Worm (Caenorhabditis elegans) whole organism, midembryonic: ENCODE measurements around the gene B0034.1.

ENCODE experiments used
- T22C8.4 ChIP-seq: fragments of 200-800 bp; sonication (Bioruptor generic); IDR thresholded peaks from 2 replicates; pipeline ENCODE4 v1.3.6; 2022; ENCODE audit warnings: missing genetic modification characterization, missing compliant biosample characterization
- klf-2 ChIP-seq: fragments of 200-800 bp; sonication (Bioruptor generic); conservative IDR thresholded peaks from 2 replicates; pipeline ENCODE4 v1.3.6; 2022; ENCODE audit warnings: missing genetic modification reagents, missing genetic modification characterization, missing compliant biosample characterization
- tab-1 ChIP-seq: fragments of 200-800 bp; sonication (Bioruptor generic); IDR thresholded peaks from 2 replicates; pipeline ENCODE4 v1.3.6; 2022; ENCODE audit warnings: missing genetic modification characterization, missing compliant biosample characterization
- ztf-29 ChIP-seq: fragments of 200-800 bp; sonication (Bioruptor generic); IDR thresholded peaks from 2 replicates; pipeline ENCODE4 v1.3.6; 2022; ENCODE audit warnings: missing genetic modification reagents, missing genetic modification characterization, missing compliant biosample characterization

DNA sequence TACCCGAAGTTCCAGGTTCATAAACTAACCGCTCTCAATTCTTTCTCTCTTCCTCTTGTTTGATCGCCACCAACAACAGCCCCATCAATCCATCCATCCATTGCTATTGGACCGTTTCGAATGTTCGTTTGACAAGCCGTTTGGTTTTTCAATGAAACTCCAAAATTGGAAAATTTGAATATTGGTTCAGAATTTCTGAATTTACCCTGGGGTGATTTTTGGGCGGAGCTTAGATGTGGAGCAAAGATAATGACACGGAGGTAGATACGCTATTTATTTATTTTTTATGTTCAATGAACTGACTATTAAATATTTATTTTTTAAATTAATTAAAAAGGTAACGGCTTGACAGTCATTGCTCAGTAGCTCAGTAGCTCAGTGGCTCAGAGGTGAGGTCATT is 23.9 kb upstream of the B0034.1 start, which contains the start of gene B0034.2:
- TF ChIP-seq ztf-29 (GFP tag; lab: Robert Waterston, UW), result no peak
- no peak for TF ChIP-seq tab-1
- TF ChIP-seq T22C8.4 (GFP tag; lab: Robert Waterston, UW), result no peak
- TF ChIP-seq klf-2, result no peak
